Fruit fly (Drosophila melanogaster) whole organism, embryonic: ENCODE results near the gene Polr2D.

Experiments
- Bdp1 ChIP-seq: fragments of 200-800 bp; sonication (Bioruptor generic); optimal IDR thresholded peaks from 3 replicates; lab custom pipeline; 2016; ENCODE audit warnings: missing biosample characterization, missing genetic modification characterization
- CG10267 ChIP-seq: fragments of 200-800 bp; sonication (Bioruptor generic); optimal IDR thresholded peaks from 2 replicates; lab custom pipeline; 2018; ENCODE audit warnings: missing biosample characterization, mild to moderate bottlenecking, missing genetic modification characterization, moderate library complexity
- CG10321 ChIP-seq: fragments of 200-800 bp; sonication (Bioruptor generic); IDR thresholded peaks from 2 replicates; pipeline ENCODE4 v1.3.6; 2022; ENCODE audit warnings: missing biosample characterization, missing genetic modification characterization
- CG10462 ChIP-seq: fragments of 200-800 bp; sonication (Bioruptor generic); optimal IDR thresholded peaks from 2 replicates; lab custom pipeline; 2016; ENCODE audit warnings: missing biosample characterization, missing genetic modification characterization
- CG10543 ChIP-seq: fragments of 200-800 bp; sonication (Bioruptor generic); optimal IDR thresholded peaks from 3 replicates; lab custom pipeline; 2017; ENCODE audit warnings: missing biosample characterization, mild to moderate bottlenecking, missing genetic modification characterization, moderate library complexity
- CG11093 ChIP-seq: fragments of 200-800 bp; sonication (Bioruptor generic); IDR thresholded peaks from 3 replicates; pipeline ENCODE4 v1.3.6; 2022; ENCODE audit warnings: missing biosample characterization, missing genetic modification characterization
- CG11695 ChIP-seq: fragments of 200-800 bp; sonication (Bioruptor generic); IDR thresholded peaks from 3 replicates; pipeline ENCODE4 v1.3.6; 2022; ENCODE audit warnings: missing biosample characterization, missing genetic modification characterization
- CG14050 ChIP-seq: fragments of 200-800 bp; sonication (Bioruptor generic); IDR thresholded peaks from 3 replicates; pipeline ENCODE4 v1.3.6; 2022; ENCODE audit warnings: missing biosample characterization, missing genetic modification characterization
- CG16779 ChIP-seq: fragments of 200-800 bp; sonication (Bioruptor generic); IDR thresholded peaks from 2 replicates; pipeline ENCODE4 v1.3.6; 2022; ENCODE audit warnings: missing biosample characterization, missing genetic modification characterization
- CG2678 ChIP-seq: fragments of 200-800 bp; sonication (Bioruptor generic); optimal IDR thresholded peaks from 3 replicates; lab custom pipeline; 2019; ENCODE audit warnings: missing biosample characterization, mild to moderate bottlenecking, missing genetic modification characterization, moderate library complexity
- CG2875 ChIP-seq: fragments of 200-800 bp; sonication (Bioruptor generic); optimal IDR thresholded peaks from 2 replicates; lab custom pipeline; 2017; ENCODE audit warnings: missing biosample characterization, mild to moderate bottlenecking, missing genetic modification characterization, missing genetic modification reagents
- CG33557 ChIP-seq: fragments of 200-800 bp; sonication (Bioruptor generic); optimal IDR thresholded peaks from 2 replicates; lab custom pipeline; 2019; ENCODE audit warnings: missing biosample characterization, mild to moderate bottlenecking, missing genetic modification characterization, moderate library complexity
- CG5953 ChIP-seq: fragments of 200-800 bp; sonication (Bioruptor generic); IDR thresholded peaks from 2 replicates; pipeline ENCODE4 v1.3.6; 2022; ENCODE audit warnings: missing biosample characterization, missing genetic modification characterization
- CG6272 ChIP-seq: fragments of 200-800 bp; sonication (Bioruptor generic); IDR thresholded peaks from 2 replicates; pipeline ENCODE4 v1.3.6; 2022; ENCODE audit warnings: missing biosample characterization, missing genetic modification characterization
- CG7963 ChIP-seq: fragments of 200-800 bp; sonication (Bioruptor generic); IDR thresholded peaks from 3 replicates; pipeline ENCODE4 v1.3.6; 2022; ENCODE audit warnings: missing biosample characterization, missing genetic modification characterization; ENCODE audit not compliant: partially characterized antibody
- CG8290 ChIP-seq, 3 experiments: fragments of 200-800 bp; sonication (Bioruptor generic); optimal IDR thresholded peaks; 2 replicates each; lab custom pipeline; 2016 to 2019; ENCODE audit warnings: missing biosample characterization in 3 of 3, missing genetic modification characterization in 3 of 3, mild to moderate bottlenecking in 2 of 3, moderate library complexity in 1 of 3
- CG8765 ChIP-seq: fragments of 200-800 bp; sonication (Bioruptor generic); IDR thresholded peaks from 2 replicates; pipeline ENCODE4 v1.3.6; 2022; ENCODE audit warnings: missing biosample characterization, missing genetic modification characterization
- CHES-1-like ChIP-seq: fragments of 200-800 bp; sonication (Bioruptor generic); optimal IDR thresholded peaks from 2 replicates; lab custom pipeline; 2016; ENCODE audit warnings: missing biosample characterization, missing genetic modification characterization
- Ets65A ChIP-seq: fragments of 200-800 bp; sonication (Bioruptor generic); peaks from one replicate; lab custom pipeline; 2016; ENCODE audit warnings: missing biosample characterization, missing genetic modification characterization
- HmgZ ChIP-seq: fragments of 200-800 bp; sonication (Bioruptor generic); optimal IDR thresholded peaks from 2 replicates; lab custom pipeline; 2018; ENCODE audit warnings: missing biosample characterization, mild to moderate bottlenecking, missing genetic modification characterization
- Hmx ChIP-seq: fragments of 200-800 bp; sonication (Bioruptor generic); optimal IDR thresholded peaks from 2 replicates; lab custom pipeline; 2016; ENCODE audit warnings: missing biosample characterization, missing genetic modification characterization
- Jarid2 ChIP-seq: fragments of 200-800 bp; sonication (Bioruptor generic); optimal IDR thresholded peaks from 3 replicates; lab custom pipeline; 2017; ENCODE audit warnings: mild to moderate bottlenecking, missing biosample characterization, missing genetic modification reagents, missing genetic modification characterization
- Scr ChIP-seq: fragments of 200-800 bp; sonication (Bioruptor generic); IDR thresholded peaks from 2 replicates; pipeline ENCODE4 v1.3.6; 2022; ENCODE audit warnings: missing biosample characterization, missing genetic modification characterization; ENCODE audit not compliant: partially characterized antibody
- Ssrp ChIP-seq: fragments of 200-800 bp; sonication (Bioruptor generic); optimal IDR thresholded peaks from 2 replicates; lab custom pipeline; 2018; ENCODE audit warnings: missing biosample characterization, mild to moderate bottlenecking, missing genetic modification characterization, moderate library complexity
- Taf1 ChIP-seq: fragments of 200-800 bp; sonication (Bioruptor generic); IDR thresholded peaks from 2 replicates; pipeline ENCODE4 v1.3.6; 2022; ENCODE audit warnings: missing biosample characterization, missing genetic modification characterization
- Xrp1 ChIP-seq: fragments of 200-800 bp; sonication (Bioruptor generic); IDR thresholded peaks from 2 replicates; pipeline ENCODE4 v1.3.6; 2022; ENCODE audit warnings: missing biosample characterization, missing genetic modification characterization
- ato ChIP-seq: fragments of 200-800 bp; sonication (Bioruptor generic); IDR thresholded peaks from 2 replicates; pipeline ENCODE4 v1.3.6; 2022; ENCODE audit warnings: missing biosample characterization, missing genetic modification characterization; ENCODE audit not compliant: partially characterized antibody
- cg ChIP-seq: fragments of 200-800 bp; sonication (Bioruptor generic); optimal IDR thresholded peaks from 3 replicates; lab custom pipeline; 2019; ENCODE audit warnings: missing biosample characterization, mild to moderate bottlenecking, missing genetic modification characterization, moderate library complexity
- her ChIP-seq: fragments of 200-800 bp; sonication (Bioruptor generic); optimal IDR thresholded peaks from 2 replicates; lab custom pipeline; 2016; ENCODE audit warnings: missing biosample characterization, missing genetic modification characterization
- hkb ChIP-seq, 2 experiments: fragments of 200-800 bp in 1 of 2; fragments of >200 bp in 1 of 2; sonication (Bioruptor generic) in 1 of 2; IDR thresholded peaks in 1 of 2; optimal IDR thresholded peaks in 1 of 2; 2 replicates each; pipeline versions ENCODE4 v1.3.6 to Lab custom; 2017 to 2022; ENCODE audit warnings: missing biosample characterization in 1 of 2, missing genetic modification characterization in 1 of 2
- kay ChIP-seq: fragments of 200-800 bp; sonication (Bioruptor generic); optimal IDR thresholded peaks from 2 replicates; lab custom pipeline; 2016; ENCODE audit warnings: missing biosample characterization, missing genetic modification characterization
- ken ChIP-seq: fragments of 200-800 bp; sonication (Bioruptor generic); IDR thresholded peaks from 3 replicates; pipeline ENCODE4 v1.3.6; 2022; ENCODE audit warnings: missing biosample characterization, missing genetic modification characterization
- lab ChIP-seq: fragments of 200-800 bp; sonication (Bioruptor generic); optimal IDR thresholded peaks from 3 replicates; lab custom pipeline; 2017; ENCODE audit warnings: missing biosample characterization, missing genetic modification characterization, mild to moderate bottlenecking, moderate library complexity, missing genetic modification reagents
- lmd ChIP-seq: fragments of 200-800 bp; sonication (Bioruptor generic); IDR thresholded peaks from 2 replicates; pipeline ENCODE4 v1.3.6; 2022; ENCODE audit warnings: missing biosample characterization, missing genetic modification characterization
- mirr ChIP-seq: fragments of 200-800 bp; sonication (Bioruptor generic); optimal IDR thresholded peaks from 3 replicates; lab custom pipeline; 2018; ENCODE audit warnings: missing biosample characterization, mild to moderate bottlenecking, missing genetic modification characterization
- nerfin-2 ChIP-seq: fragments of 200-800 bp; sonication (Bioruptor generic); IDR thresholded peaks from 2 replicates; pipeline ENCODE4 v1.3.6; 2022; ENCODE audit warnings: missing biosample characterization, missing genetic modification characterization; ENCODE audit not compliant: partially characterized antibody
- repo ChIP-seq: fragments of 200-800 bp; sonication (Bioruptor generic); optimal IDR thresholded peaks from 2 replicates; lab custom pipeline; 2016; ENCODE audit warnings: missing biosample characterization, missing genetic modification characterization
- salm ChIP-seq: fragments of 200-800 bp; sonication (Bioruptor generic); optimal IDR thresholded peaks from 2 replicates; lab custom pipeline; 2018; ENCODE audit warnings: missing biosample characterization, mild to moderate bottlenecking, missing genetic modification characterization
- seq ChIP-seq: fragments of 200-800 bp; sonication (Bioruptor generic); IDR thresholded peaks from 2 replicates; pipeline ENCODE4 v1.3.6; 2022; ENCODE audit warnings: missing biosample characterization, missing genetic modification characterization
- sob ChIP-seq: fragments of 200-800 bp; sonication (Bioruptor generic); IDR thresholded peaks from 2 replicates; pipeline ENCODE4 v1.3.6; 2022; ENCODE audit warnings: missing biosample characterization, missing genetic modification characterization
- toy ChIP-seq: fragments of 200-800 bp; sonication (Bioruptor generic); IDR thresholded peaks from 2 replicates; pipeline ENCODE4 v1.3.6; 2022; ENCODE audit warnings: missing biosample characterization, missing genetic modification characterization
- ttk ChIP-seq: fragments of 200-800 bp; sonication (Bioruptor generic); IDR thresholded peaks from 2 replicates; pipeline ENCODE4 v2.1.2; 2022; ENCODE audit warnings: missing biosample characterization, missing genetic modification characterization
- vfl ChIP-seq: fragments of 200-800 bp; sonication (Bioruptor generic); optimal IDR thresholded peaks from 2 replicates; lab custom pipeline; 2016; ENCODE audit warnings: missing biosample characterization, missing genetic modification characterization
- wor ChIP-seq: fragments of 200-800 bp; sonication (Bioruptor generic); IDR thresholded peaks from 2 replicates; pipeline ENCODE4 v1.3.6; 2022; ENCODE audit warnings: missing biosample characterization, missing genetic modification characterization
- zf30C ChIP-seq: fragments of 200-800 bp; sonication (Bioruptor generic); optimal IDR thresholded peaks from 3 replicates; lab custom pipeline; 2018; ENCODE audit warnings: missing biosample characterization, mild to moderate bottlenecking, missing genetic modification characterization

The Polr2D gene

dm6 chr3R:18245044-18245596 is 10.2 kb downstream of the Polr2D start (continued):
- TF ChIP-seq nerfin-2 (GFP tag; lab: Robert Waterston, UW) (0 out of 2 replicates have a peak, but pooled peaks have one; percentile 14), Ets65A (GFP tag; lab: Kevin White, UChicago) (peak; percentile 29), Hmx (GFP tag; lab: Kevin White, UChicago) (no peak), wor (GFP tag; lab: Robert Waterston, UW) (no peak), sob (GFP tag; lab: Robert Waterston, UW) (0 out of 2 replicates have a peak, but pooled peaks have one; percentile 6), hkb (optimal IDR thresholded peaks at IDR 0.05; lab: Kevin White, UChicago) (no peak), hkb (GFP tag; IDR thresholded peaks at IDR 0.05; lab: Robert Waterston, UW) (peak; percentile 23; the same call in 1 of the 2 replicates), cg (GFP tag; lab: Kevin White, UChicago) (peak; percentile 35), seq (peak; percentile 16; the same call in 1 of the 2 replicates), ttk (GFP tag; lab: Robert Waterston, UW) (0 out of 2 replicates have a peak, but pooled peaks have one; percentile 17), CG10267 (tag; lab: Kevin White, UChicago) (no peak), CG16779 (0 out of 2 replicates have a peak, but pooled peaks have one; percentile 3), lmd (GFP tag; lab: Robert Waterston, UW) (no peak), CG11695 (GFP tag; lab: Robert Waterston, UW) (0 out of 3 replicates have a peak, but pooled peaks have one; percentile 19), lab (GFP tag; lab: Kevin White, UChicago) (peak; percentile 32)

- TF ChIP-seq Bdp1 (GFP tag; lab: Kevin White, UChicago) (no peak), CG8765 (GFP tag; lab: Robert Waterston, UW) (0 out of 2 replicates have a peak, but pooled peaks have one; percentile 38), ato (no peak; the same call in 1 of the 2 replicates), CG10543 (GFP tag; lab: Kevin White, UChicago) (peak; percentile 88), CG6272 (GFP tag; lab: Robert Waterston, UW) (no peak), Jarid2 (no peak), Scr (GFP tag; lab: Robert Waterston, UW) (0 out of 2 replicates have a peak, but pooled peaks have one; percentile 6), repo (GFP tag; lab: Kevin White, UChicago) (no peak), CG33557 (GFP tag; lab: Kevin White, UChicago) (no peak), vfl (no peak), CG8290 (GFP tag; optimal IDR thresholded peaks at IDR 0.05; lab: Kevin White, UChicago) (no peak), CG8290 (tag; optimal IDR thresholded peaks at IDR 0.05; lab: Kevin White, UChicago) (peak; percentile 10 to 69), zf30C (GFP tag; lab: Kevin White, UChicago) (no peak), kay (GFP tag; lab: Kevin White, UChicago) (peak; percentile 55), Xrp1 (GFP tag; lab: Robert Waterston, UW) (peak; percentile 5; the same call in 1 of the 2 replicates), HmgZ (peak; percentile 46), CG2678 (peak; percentile 16), CG2875 (no peak), Taf1 (GFP tag; lab: Robert Waterston, UW) (peak; percentile 23; the same call in 1 of the 2 replicates), CG14050 (GFP tag; lab: Robert Waterston, UW) (no peak), salm (tag; lab: Kevin White, UChicago) (no peak), Ssrp (tag; lab: Kevin White, UChicago) (no peak), CHES-1-like (peak; percentile 12), CG10462 (no peak), mirr (peak; percentile 39), CG11093 (GFP tag; lab: Robert Waterston, UW) (no peak), CG10321 (GFP tag; lab: Robert Waterston, UW) (peak; percentile 93), CG7963 (GFP tag; lab: Robert Waterston, UW) (no peak), CG5953 (0 out of 2 replicates have a peak, but pooled peaks have one; percentile 5), her (GFP tag; lab: Kevin White, UChicago) (peak; percentile 11), toy (no peak), ken (GFP tag; lab: Robert Waterston, UW) (0 out of 3 replicates have a peak, but pooled peaks have one; percentile 25)
Measured at dm6 chr3R:18244171-18245043, 10.9 kb downstream of the Polr2D start.
